Fruit fly (Drosophila melanogaster): Measurements from ENCODE around the gene CG42813.

Gene CG42813

dm6 chr3R:27224727-27225126 is 3.6 kb downstream of the CG42813 start (continued):
- peak; percentile 60 for TF ChIP-seq spab (GFP tag; optimal IDR thresholded peaks at IDR 0.05)
- no peak for TF ChIP-seq Eip93F (GFP tag; optimal IDR thresholded peaks at IDR 0.05)
- TF ChIP-seq CG3032 (tag; optimal IDR thresholded peaks at IDR 0.05) = peak; percentile 72
- no peak for TF ChIP-seq Blimp-1 (GFP tag; optimal IDR thresholded peaks at IDR 0.05)
- peak; percentile 50 for TF ChIP-seq CG34406 (GFP tag; optimal IDR thresholded peaks at IDR 0.05)
- TF ChIP-seq Sox15 (GFP tag; optimal IDR thresholded peaks at IDR 0.05) = peak; percentile 33
- peak; percentile 70 for TF ChIP-seq CG15336 (GFP tag; IDR thresholded peaks at IDR 0.05)
- peak; percentile 44 for TF ChIP-seq Hr39 (GFP tag; optimal IDR thresholded peaks at IDR 0.05)
- TF ChIP-seq CG11902 (GFP tag; optimal IDR thresholded peaks at IDR 0.05) = peak; percentile 66
- TF ChIP-seq Sox14 (GFP tag; optimal IDR thresholded peaks at IDR 0.05) = peak; percentile 59
- peak; percentile 60 for TF ChIP-seq CG1621 (tag; optimal IDR thresholded peaks at IDR 0.05)

dm6 chr3R:27223012-27223411 is 5.3 kb downstream of the CG42813 start:
- TF ChIP-seq dac (GFP tag; optimal IDR thresholded peaks at IDR 0.05) = no peak
- TF ChIP-seq salr (GFP tag; optimal IDR thresholded peaks at IDR 0.05) = no peak

dm6 chr3R:27222013-27222673 is 6.2 kb downstream of the CG42813 start:
- peak; percentile 36 for TF ChIP-seq cyc (GFP tag; optimal IDR thresholded peaks at IDR 0.05)
- TF ChIP-seq fd59A (GFP tag; optimal IDR thresholded peaks at IDR 0.05) = peak; percentile 47
- peak; percentile 30 for TF ChIP-seq CG7368 (GFP tag; optimal IDR thresholded peaks at IDR 0.05)
- TF ChIP-seq CG11902 (GFP tag; optimal IDR thresholded peaks at IDR 0.05) = peak; percentile 31
- TF ChIP-seq Ets96B (tag; optimal IDR thresholded peaks at IDR 0.05) = peak; percentile 66
- TF ChIP-seq CG9139 (GFP tag; optimal IDR thresholded peaks at IDR 0.05) = no peak
- no peak for TF ChIP-seq net (GFP tag; optimal IDR thresholded peaks at IDR 0.05)
- peak; percentile 66 for TF ChIP-seq CG3032 (tag; optimal IDR thresholded peaks at IDR 0.05)
- peak; percentile 52 for TF ChIP-seq CG6792 (GFP tag; optimal IDR thresholded peaks at IDR 0.05)
- TF ChIP-seq CG6808 (GFP tag; optimal IDR thresholded peaks at IDR 0.05) = peak; percentile 42
- peak; percentile 16 for TF ChIP-seq Smox (GFP tag; optimal IDR thresholded peaks at IDR 0.05)
- TF ChIP-seq salr (GFP tag; optimal IDR thresholded peaks at IDR 0.05) = no peak
- TF ChIP-seq Sox15 (GFP tag; optimal IDR thresholded peaks at IDR 0.05) = no peak
- peak; percentile 85 for TF ChIP-seq Eip78C (GFP tag)
- TF ChIP-seq vri (GFP tag; optimal IDR thresholded peaks at IDR 0.05) = no peak
- peak; percentile 73 for TF ChIP-seq Blimp-1 (GFP tag; optimal IDR thresholded peaks at IDR 0.05)
- TF ChIP-seq OdsH (GFP tag; optimal IDR thresholded peaks at IDR 0.05) = peak; percentile 16
- peak; percentile 5 for TF ChIP-seq CG8319 (GFP tag; optimal IDR thresholded peaks at IDR 0.05)
- no peak for TF ChIP-seq CG6276 (GFP tag; optimal IDR thresholded peaks at IDR 0.05)
- no peak for TF ChIP-seq eg (GFP tag; IDR thresholded peaks at IDR 0.05)
- peak; percentile 46 for TF ChIP-seq spab (GFP tag; optimal IDR thresholded peaks at IDR 0.05)
- TF ChIP-seq lz (GFP tag; optimal IDR thresholded peaks at IDR 0.05) = peak; percentile 21
- no peak for TF ChIP-seq Lpt (GFP tag; optimal IDR thresholded peaks at IDR 0.05)
- TF ChIP-seq Sox14 (GFP tag; optimal IDR thresholded peaks at IDR 0.05) = no peak
- TF ChIP-seq acj6 (GFP tag; optimal IDR thresholded peaks at IDR 0.05) = peak; percentile 11
- peak; percentile 53 for TF ChIP-seq CG3919 (GFP tag; optimal IDR thresholded peaks at IDR 0.05)
- TF ChIP-seq CG6163 (GFP tag; IDR thresholded peaks at IDR 0.05) = peak; percentile 59; the same call in 2 of the 3 replicates
- peak; percentile 17 for TF ChIP-seq Hr39 (GFP tag; optimal IDR thresholded peaks at IDR 0.05)
- no peak for TF ChIP-seq CG1621 (tag; optimal IDR thresholded peaks at IDR 0.05)
- TF ChIP-seq CG10669 (GFP tag; optimal IDR thresholded peaks at IDR 0.05) = peak; percentile 63
- no peak for TF ChIP-seq CG8119 (GFP tag; IDR thresholded peaks at IDR 0.05)
- peak; percentile 40 for TF ChIP-seq CG8632 (GFP tag; optimal IDR thresholded peaks at IDR 0.05)
- TF ChIP-seq CG31627 (GFP tag; optimal IDR thresholded peaks at IDR 0.05) = peak; percentile 25
- TF ChIP-seq CG11762 (GFP tag; optimal IDR thresholded peaks at IDR 0.05; ENCODE audit: insufficient read depth) = no peak
- TF ChIP-seq CG10631 (GFP tag; optimal IDR thresholded peaks at IDR 0.05) = peak; percentile 28
- no peak for TF ChIP-seq Ets21C (GFP tag; optimal IDR thresholded peaks at IDR 0.05)
- TF ChIP-seq Hr38 (GFP tag; optimal IDR thresholded peaks at IDR 0.05) = no peak
- peak in 1 of 2 experiments; percentile 37 for TF ChIP-seq ss (GFP tag; optimal IDR thresholded peaks at IDR 0.05)
- no peak for TF ChIP-seq CG16779 (tag; optimal IDR thresholded peaks at IDR 0.05)
- peak; percentile 45 for TF ChIP-seq Eip75B (GFP tag; optimal IDR thresholded peaks at IDR 0.05)
- TF ChIP-seq Eip93F (GFP tag; optimal IDR thresholded peaks at IDR 0.05) = no peak
- peak; percentile 42 for TF ChIP-seq Met (GFP tag; optimal IDR thresholded peaks at IDR 0.05)

All from whole organism, prepupa.